Worm (Caenorhabditis elegans) whole organism, L2 larva: ENCODE results near the gene Y55D9A.2.

Experiments used
- nhr-12 ChIP-seq: fragments of 150-350 bp; optimal IDR thresholded peaks from 2 replicates; lab custom pipeline; 2014; ENCODE audit warnings: missing biosample characterization, missing genetic modification characterization
- peb-1 ChIP-seq: fragments of 150-350 bp; optimal IDR thresholded peaks from 2 replicates; lab custom pipeline; 2014; ENCODE audit warnings: missing biosample characterization, missing genetic modification characterization

DNA sequence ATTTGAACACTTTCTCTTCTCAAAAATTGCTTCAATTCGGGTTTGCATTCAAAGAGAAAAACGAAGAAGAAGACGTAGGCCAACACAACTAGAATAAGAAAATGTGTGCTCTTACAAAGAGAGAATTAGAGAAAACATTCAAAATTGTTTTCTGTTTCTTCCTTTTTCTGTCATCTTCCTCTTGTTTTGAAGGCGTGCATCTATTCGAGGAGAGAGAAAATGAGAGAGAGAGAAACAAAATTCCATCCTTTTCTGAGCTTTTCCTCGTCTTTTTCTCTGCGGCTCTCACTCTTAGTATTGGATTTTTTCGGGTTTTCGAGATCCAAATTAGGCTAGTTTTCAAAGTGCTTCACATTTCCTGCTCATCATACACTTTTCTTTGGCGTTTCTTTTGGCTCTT is 46.3 kb upstream of the Y55D9A.2 start:
- TF ChIP-seq peb-1 (tag; lab: Kevin White, UChicago) = no peak
- no peak for TF ChIP-seq nhr-12
